Worm (Caenorhabditis elegans) whole organism, L2 larva: Measurements from ENCODE around the gene W06D12.6.

ENCODE experiments used
- ama-1 ChIP-seq: fragments of 150-350 bp; optimal IDR thresholded peaks from 2 replicates; lab custom pipeline; 2018; ENCODE audit warnings: inconsistent platforms
- ceh-16 ChIP-seq: fragments of 150-350 bp; optimal IDR thresholded peaks from 2 replicates; lab custom pipeline; 2014; ENCODE audit warnings: missing biosample characterization, missing genetic modification characterization
- egl-27 ChIP-seq: sonication (generic microtip); optimal IDR thresholded peaks from 3 replicates; lab custom pipeline; 2017; ENCODE audit warnings: missing biosample characterization, missing genetic modification reagents, missing genetic modification characterization
- mab-5 ChIP-seq: fragments of 150-350 bp; optimal IDR thresholded peaks from 2 replicates; lab custom pipeline; 2014; ENCODE audit warnings: missing biosample characterization, missing genetic modification characterization
- nhr-11 ChIP-seq: fragments of 150-350 bp; optimal IDR thresholded peaks from 2 replicates; lab custom pipeline; 2014; ENCODE audit warnings: missing biosample characterization, missing genetic modification characterization
- nhr-12 ChIP-seq: fragments of 150-350 bp; optimal IDR thresholded peaks from 2 replicates; lab custom pipeline; 2014; ENCODE audit warnings: missing biosample characterization, missing genetic modification characterization
- nhr-6 ChIP-seq: fragments of 150-350 bp; optimal IDR thresholded peaks from 2 replicates; lab custom pipeline; 2014; ENCODE audit warnings: missing biosample characterization, missing genetic modification characterization
- nhr-77 ChIP-seq: fragments of 150-350 bp; optimal IDR thresholded peaks from 2 replicates; lab custom pipeline; 2014; ENCODE audit warnings: missing biosample characterization, missing genetic modification characterization

DNA sequence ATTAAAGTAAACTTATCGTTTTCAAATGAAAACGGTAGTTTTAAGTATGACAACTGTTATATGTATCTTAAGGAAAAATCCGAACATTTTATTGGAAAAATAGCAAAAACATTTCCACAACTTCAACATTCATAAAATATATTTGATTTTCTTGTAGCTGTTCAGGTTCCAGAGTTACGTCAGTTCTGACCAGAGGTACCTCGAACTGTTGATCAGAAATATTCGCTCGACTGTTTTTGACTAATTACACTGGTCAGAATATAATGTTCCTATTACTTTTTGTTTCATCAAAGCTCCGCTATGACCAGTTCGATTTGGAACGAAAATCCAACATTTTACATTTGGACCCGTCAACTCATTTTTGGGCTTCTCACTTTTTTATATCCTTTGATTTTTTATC is 1.1 kb downstream of the W06D12.6 start, which contains the start of gene srh-31:
- TF ChIP-seq nhr-6 (tag; lab: Kevin White, UChicago) (no peak), mab-5 (tag; lab: Kevin White, UChicago) (no peak), ama-1 (lab: Kevin White, UChicago) (no peak), nhr-77 (tag; lab: Kevin White, UChicago) (no peak), egl-27 (tag; lab: Kevin White, UChicago) (no peak), ceh-16 (tag; lab: Kevin White, UChicago) (no peak), nhr-11 (tag; lab: Kevin White, UChicago) (no peak), nhr-12 (tag; lab: Kevin White, UChicago) (no peak)
